Worm (Caenorhabditis elegans) whole organism, early embryonic: Measurements from ENCODE around the gene dyf-6.

ENCODE experiments used
- ama-1 ChIP-seq: fragments of 150-350 bp; optimal IDR thresholded peaks from 2 replicates; lab custom pipeline; 2014
- ceh-13 ChIP-seq: fragments of 200-800 bp; sonication (Bioruptor generic); optimal IDR thresholded peaks from 2 replicates; lab custom pipeline; 2018; ENCODE audit warnings: mild to moderate bottlenecking, missing genetic modification characterization, missing compliant biosample characterization
- tbx-37 ChIP-seq: fragments of 200-800 bp; sonication (Bioruptor generic); conservative IDR thresholded peaks from 2 replicates; pipeline ENCODE4 v1.3.6; 2022; ENCODE audit warnings: missing genetic modification reagents, missing genetic modification characterization, missing compliant biosample characterization

DNA sequence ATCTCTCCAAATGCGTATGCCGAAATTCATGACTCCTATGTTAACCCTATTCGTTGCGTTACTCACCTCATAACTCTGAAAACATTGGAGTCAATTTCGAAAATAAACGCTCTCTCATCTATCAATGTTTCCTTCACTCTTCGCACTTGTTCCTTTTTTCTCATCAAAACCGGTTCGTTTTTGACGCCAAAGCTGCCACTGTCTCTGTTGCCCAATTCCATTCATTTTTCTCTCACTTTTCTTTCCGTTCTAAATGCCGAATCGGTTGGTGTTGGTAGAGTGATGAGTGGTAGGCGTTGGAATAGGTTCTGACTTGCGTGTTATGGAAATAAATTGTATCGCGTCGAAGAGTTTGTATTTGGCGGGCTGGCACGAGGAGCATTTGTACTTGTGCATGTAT, 7.1 kb upstream of the dyf-6 start:
- TF ChIP-seq tbx-37 (no peak), ceh-13 (GFP tag; lab: Kevin White, UChicago) (no peak), ama-1 (lab: Kevin White, UChicago) (no peak)
